Worm (Caenorhabditis elegans) whole organism, early embryonic: ENCODE data around the gene K01H12.4.

Experiments used
- B0310.2 ChIP-seq: sonication (generic microtip); optimal IDR thresholded peaks from 2 replicates; lab custom pipeline; 2016; ENCODE audit warnings: mild to moderate bottlenecking, missing genetic modification characterization, missing compliant biosample characterization
- F13C5.2 ChIP-seq: sonication (generic microtip); optimal IDR thresholded peaks from 2 replicates; lab custom pipeline; 2017; ENCODE audit warnings: mild to moderate bottlenecking, missing genetic modification characterization, inconsistent platforms, missing compliant biosample characterization
- aly-1 ChIP-seq: sonication (generic microtip); optimal IDR thresholded peaks from 2 replicates; lab custom pipeline; 2016; ENCODE audit warnings: missing genetic modification characterization, missing compliant biosample characterization
- ama-1 ChIP-seq: fragments of 150-350 bp; optimal IDR thresholded peaks from 2 replicates; lab custom pipeline; 2014
- ceh-13 ChIP-seq: fragments of 200-800 bp; sonication (Bioruptor generic); optimal IDR thresholded peaks from 2 replicates; lab custom pipeline; 2018; ENCODE audit warnings: mild to moderate bottlenecking, missing genetic modification characterization, missing compliant biosample characterization
- ceh-36 ChIP-seq: sonication (generic microtip); optimal IDR thresholded peaks from 2 replicates; lab custom pipeline; 2016; ENCODE audit warnings: missing genetic modification characterization, inconsistent platforms, missing compliant biosample characterization
- ets-7 ChIP-seq: sonication (generic microtip); optimal IDR thresholded peaks from 2 replicates; lab custom pipeline; 2016; ENCODE audit warnings: missing genotype, missing genetic modification characterization, missing compliant biosample characterization
- flt-1 ChIP-seq: fragments of 200-800 bp; sonication (Bioruptor generic); IDR thresholded peaks from 2 replicates; pipeline ENCODE4 v1.3.6; 2022; ENCODE audit warnings: missing genetic modification characterization, missing compliant biosample characterization
- hmbx-1 ChIP-seq: sonication (generic microtip); optimal IDR thresholded peaks from 2 replicates; lab custom pipeline; 2016; ENCODE audit warnings: mild to moderate bottlenecking, missing genetic modification characterization, missing compliant biosample characterization
- hmg-4 ChIP-seq: fragments of 200-800 bp; sonication (Bioruptor generic); optimal IDR thresholded peaks from 2 replicates; lab custom pipeline; 2018; ENCODE audit warnings: mild to moderate bottlenecking, missing genetic modification characterization, missing compliant biosample characterization
- hnd-1 ChIP-seq: sonication (generic microtip); optimal IDR thresholded peaks from 2 replicates; lab custom pipeline; 2016; ENCODE audit warnings: missing genetic modification characterization, missing compliant biosample characterization
- pes-1 ChIP-seq: fragments of 200-800 bp; sonication (Bioruptor generic); IDR thresholded peaks from 2 replicates; pipeline ENCODE4 v1.3.6; 2022; ENCODE audit warnings: missing genetic modification reagents, missing genetic modification characterization, missing compliant biosample characterization
- scrt-1 ChIP-seq: fragments of 200-800 bp; sonication (Bioruptor generic); IDR thresholded peaks from 2 replicates; pipeline ENCODE4 v1.3.6; 2022; ENCODE audit warnings: missing genetic modification characterization, missing compliant biosample characterization
- sea-1 ChIP-seq: fragments of 200-800 bp; sonication (Bioruptor generic); conservative IDR thresholded peaks from 2 replicates; pipeline ENCODE4 v1.3.6; 2022; ENCODE audit warnings: missing genetic modification characterization, missing compliant biosample characterization
- tbx-11 ChIP-seq: fragments of 200-800 bp; sonication (Bioruptor generic); IDR thresholded peaks from 2 replicates; pipeline ENCODE4 v1.3.6; 2022; ENCODE audit warnings: missing genetic modification characterization, missing compliant biosample characterization
- tbx-37 ChIP-seq: fragments of 200-800 bp; sonication (Bioruptor generic); conservative IDR thresholded peaks from 2 replicates; pipeline ENCODE4 v1.3.6; 2022; ENCODE audit warnings: missing genetic modification reagents, missing genetic modification characterization, missing compliant biosample characterization
- tra-4 ChIP-seq: sonication (generic microtip); optimal IDR thresholded peaks from 2 replicates; lab custom pipeline; 2017; ENCODE audit warnings: missing genetic modification characterization, missing compliant biosample characterization

The K01H12.4 gene

ce11 chrIV:9755713-9756112 lies 42.8 kb downstream of the K01H12.4 start:
- TF ChIP-seq ets-7 (tag; lab: Kevin White, UChicago): no peak
- TF ChIP-seq F13C5.2: no peak
- no peak for TF ChIP-seq hmbx-1 (tag; lab: Kevin White, UChicago)
- no peak for TF ChIP-seq tra-4 (tag; lab: Kevin White, UChicago)
- no peak for TF ChIP-seq ceh-13 (GFP tag; lab: Kevin White, UChicago)
- no peak for TF ChIP-seq flt-1 (GFP tag; lab: Robert Waterston, UW)
- TF ChIP-seq ama-1 (lab: Kevin White, UChicago): no peak
- no peak for TF ChIP-seq pes-1 (GFP tag; lab: Robert Waterston, UW)

DNA sequence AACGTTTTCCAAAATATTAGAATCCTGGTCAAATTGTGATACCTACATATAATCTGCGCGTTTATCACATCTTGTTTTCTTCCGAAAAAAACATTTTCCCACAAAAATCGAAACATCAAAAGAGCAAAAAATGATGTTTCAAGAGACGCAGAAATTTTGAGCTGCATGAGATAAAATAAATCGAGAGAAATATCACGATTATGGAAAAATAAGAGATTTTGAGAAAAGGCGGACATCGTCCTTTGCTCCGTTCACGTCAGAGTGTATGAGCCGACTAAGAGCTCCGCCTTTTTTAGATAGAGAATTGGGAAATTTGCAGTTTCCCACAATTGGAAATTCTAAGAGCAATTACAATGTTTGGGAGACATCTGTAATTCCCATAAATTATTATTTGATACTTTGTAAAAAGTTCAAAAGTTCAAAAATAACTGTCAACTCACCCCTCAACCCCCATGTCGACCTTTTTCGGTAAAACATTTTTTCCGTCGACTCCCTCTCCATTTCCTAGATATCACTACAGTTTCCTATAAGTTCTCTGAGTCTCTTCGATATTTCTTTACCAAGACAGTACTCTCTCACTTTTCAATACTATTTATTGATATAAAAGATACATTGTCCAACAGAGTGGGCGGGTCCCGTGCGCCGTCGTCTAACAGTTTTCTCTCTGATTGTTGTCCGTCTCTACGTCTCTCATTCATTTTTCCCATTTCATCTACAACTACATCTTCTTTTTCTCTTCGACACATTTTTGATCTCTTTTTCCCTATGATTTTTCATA lies 44.0 kb downstream of the K01H12.4 start:
- TF ChIP-seq hnd-1: no peak
- TF ChIP-seq pes-1 (GFP tag; lab: Robert Waterston, UW): no peak

DNA sequence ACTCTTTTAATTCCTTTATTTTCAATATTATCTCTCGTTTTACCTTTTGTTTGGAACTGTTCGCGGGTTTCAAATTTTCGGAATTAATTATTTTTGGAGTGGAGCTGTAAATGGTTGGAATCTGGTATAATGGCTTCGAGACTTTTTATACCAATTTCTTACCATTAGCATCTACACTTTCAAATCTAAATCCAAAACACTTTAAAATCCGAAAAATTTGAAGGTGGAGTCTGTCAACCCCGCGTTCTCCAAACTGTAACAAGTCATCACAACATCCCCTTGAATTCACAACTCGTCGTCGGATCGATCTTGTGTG lies 44.5 kb downstream of the K01H12.4 start, which contains the start of gene nhr-97:
TSS of gene nhr-97 (plus strand) at position 217 of the 316 bp plus-strand sequence.
- TF ChIP-seq F13C5.2 (no peak), hmg-4 (no peak), scrt-1 (GFP tag; lab: Robert Waterston, UW) (no peak), sea-1 (GFP tag; lab: Robert Waterston, UW) (no peak), tra-4 (tag; lab: Kevin White, UChicago) (no peak), hnd-1 (no peak), ceh-36 (tag; lab: Kevin White, UChicago) (no peak), ama-1 (lab: Kevin White, UChicago) (no peak), ceh-13 (GFP tag; lab: Kevin White, UChicago) (no peak), hmbx-1 (tag; lab: Kevin White, UChicago) (no peak), pes-1 (GFP tag; lab: Robert Waterston, UW) (no peak), aly-1 (tag; lab: Kevin White, UChicago) (no peak), tbx-11 (no peak), flt-1 (GFP tag; lab: Robert Waterston, UW) (no peak), ets-7 (tag; lab: Kevin White, UChicago) (no peak), tbx-37 (no peak), B0310.2 (tag; lab: Kevin White, UChicago) (no peak)

DNA sequence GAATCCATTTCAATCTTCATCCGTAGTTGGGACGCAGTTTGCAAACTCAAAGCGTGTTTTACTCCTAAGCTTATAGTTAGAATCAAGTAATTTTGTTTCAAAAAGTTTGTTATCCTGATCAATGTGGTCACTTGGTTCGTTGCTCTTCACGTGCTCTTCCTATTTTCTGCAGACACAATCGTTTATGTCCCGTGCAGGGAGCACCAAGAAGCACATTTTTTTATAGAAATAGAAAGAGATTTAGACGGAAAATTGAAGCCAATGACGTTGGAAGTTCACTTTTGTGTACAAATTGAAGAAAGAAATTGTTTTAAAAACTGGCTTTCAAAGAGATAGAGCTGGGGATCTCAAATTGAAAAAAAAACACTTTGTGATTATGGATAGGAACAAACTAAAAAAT lies 48.9 kb downstream of the K01H12.4 start:
- no peak for TF ChIP-seq scrt-1 (GFP tag; lab: Robert Waterston, UW)
- no peak for TF ChIP-seq ceh-13 (GFP tag; lab: Kevin White, UChicago)
- no peak for TF ChIP-seq aly-1 (tag; lab: Kevin White, UChicago)
- TF ChIP-seq pes-1 (GFP tag; lab: Robert Waterston, UW): no peak

DNA sequence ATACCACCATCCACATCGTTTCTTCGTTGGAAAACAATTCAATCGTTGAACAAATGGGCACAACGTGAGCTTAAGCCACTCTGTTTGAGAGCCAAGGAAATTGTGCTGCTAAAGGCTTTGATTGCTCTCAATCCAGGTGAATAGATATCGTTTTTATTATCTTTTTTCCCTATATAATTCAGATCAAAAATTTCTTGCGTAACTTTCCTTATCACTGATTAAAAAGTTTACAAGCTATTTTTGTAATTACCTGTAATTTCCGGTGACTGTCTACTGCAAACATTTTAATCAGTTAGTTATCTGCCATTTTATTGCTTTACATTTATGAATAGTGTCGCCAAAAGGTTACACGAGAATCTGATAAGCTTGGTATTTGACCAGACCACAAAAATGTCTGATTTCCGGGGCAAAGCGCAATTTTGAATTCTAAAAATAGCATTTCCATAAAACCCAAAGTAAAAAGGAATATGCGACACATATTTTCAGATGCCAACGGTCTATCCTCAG lies 49.8 kb downstream of the K01H12.4 start:
- TF ChIP-seq ama-1 (lab: Kevin White, UChicago) (no peak), tbx-11 (no peak), pes-1 (GFP tag; lab: Robert Waterston, UW) (no peak), aly-1 (tag; lab: Kevin White, UChicago) (no peak), B0310.2 (tag; lab: Kevin White, UChicago) (no peak), ceh-36 (tag; lab: Kevin White, UChicago) (no peak), flt-1 (GFP tag; lab: Robert Waterston, UW) (no peak), F13C5.2 (no peak), ceh-13 (GFP tag; lab: Kevin White, UChicago) (no peak), scrt-1 (GFP tag; lab: Robert Waterston, UW) (no peak), hmg-4 (no peak), hnd-1 (no peak), hmbx-1 (tag; lab: Kevin White, UChicago) (no peak), sea-1 (GFP tag; lab: Robert Waterston, UW) (no peak), tbx-37 (no peak), tra-4 (tag; lab: Kevin White, UChicago) (no peak), ets-7 (tag; lab: Kevin White, UChicago) (no peak)
